Worm (Caenorhabditis elegans) whole organism, late embryonic: Measurements from ENCODE around the gene usp-4.

ENCODE experiments used
- C38D4.7 ChIP-seq: fragments of 200-800 bp; sonication (Bioruptor generic); optimal IDR thresholded peaks from 2 replicates; lab custom pipeline; 2018; ENCODE audit warnings: mild to moderate bottlenecking, missing genetic modification characterization, moderate library complexity, missing compliant biosample characterization
- K02D7.2 ChIP-seq: sonication (generic microtip); optimal IDR thresholded peaks from 2 replicates; lab custom pipeline; 2017; ENCODE audit warnings: mild to moderate bottlenecking, missing genetic modification characterization, missing compliant biosample characterization
- K09A11.1 ChIP-seq: sonication (generic microtip); optimal IDR thresholded peaks from 2 replicates; lab custom pipeline; 2017; ENCODE audit warnings: antibody characterized with exemption, mild to moderate bottlenecking, missing genetic modification characterization, missing compliant biosample characterization; ENCODE audit not compliant: insufficient read depth
- T23F11.4 ChIP-seq: fragments of 200-800 bp; sonication (Bioruptor generic); optimal IDR thresholded peaks from 2 replicates; lab custom pipeline; 2018; ENCODE audit warnings: mild to moderate bottlenecking, missing genetic modification characterization, missing compliant biosample characterization
- ahr-1 ChIP-seq: sonication (generic microtip); optimal IDR thresholded peaks from 2 replicates; lab custom pipeline; 2016; ENCODE audit warnings: missing genetic modification characterization, missing compliant biosample characterization
- ama-1 ChIP-seq: fragments of 150-350 bp; optimal IDR thresholded peaks from 2 replicates; lab custom pipeline; 2014
- ceh-18 ChIP-seq: sonication (generic microtip); optimal IDR thresholded peaks from 2 replicates; lab custom pipeline; 2016; ENCODE audit warnings: missing genetic modification characterization, missing compliant biosample characterization
- ceh-19 ChIP-seq: fragments of 200-800 bp; sonication (Bioruptor generic); optimal IDR thresholded peaks from 2 replicates; lab custom pipeline; 2018; ENCODE audit warnings: mild to moderate bottlenecking, missing genetic modification characterization, missing compliant biosample characterization
- ceh-22 ChIP-seq: sonication (generic microtip); optimal IDR thresholded peaks from 2 replicates; lab custom pipeline; 2017; ENCODE audit warnings: missing biosample characterization, missing genetic modification characterization
- ceh-30 ChIP-seq: fragments of 150-350 bp; optimal IDR thresholded peaks from 2 replicates; lab custom pipeline; 2014; ENCODE audit warnings: missing biosample characterization, missing genetic modification characterization
- ceh-31 ChIP-seq: sonication (generic microtip); optimal IDR thresholded peaks from 2 replicates; lab custom pipeline; 2016; ENCODE audit warnings: missing genetic modification characterization, missing compliant biosample characterization
- ceh-45 ChIP-seq: fragments of 200-800 bp; sonication (Bioruptor generic); IDR thresholded peaks from 2 replicates; pipeline ENCODE4 v1.3.6; 2022; ENCODE audit warnings: missing genetic modification reagents, missing genetic modification characterization, missing compliant biosample characterization
- ceh-9 ChIP-seq: sonication (generic microtip); optimal IDR thresholded peaks from 2 replicates; lab custom pipeline; 2016; ENCODE audit warnings: mild to moderate bottlenecking, missing genetic modification characterization, inconsistent platforms, missing compliant biosample characterization
- che-1 ChIP-seq: sonication (generic microtip); optimal IDR thresholded peaks from 2 replicates; lab custom pipeline; 2016; ENCODE audit warnings: mild to moderate bottlenecking, missing genetic modification characterization, missing compliant biosample characterization
- dmd-4 ChIP-seq: sonication (generic microtip); optimal IDR thresholded peaks from 2 replicates; lab custom pipeline; 2016; ENCODE audit warnings: borderline replicate concordance, missing genetic modification characterization, missing compliant biosample characterization
- elt-2 ChIP-seq: sonication (generic microtip); optimal IDR thresholded peaks from 2 replicates; lab custom pipeline; 2016; ENCODE audit warnings: missing genetic modification reagents, missing genetic modification characterization, missing compliant biosample characterization
- elt-4 ChIP-seq: sonication (generic microtip); optimal IDR thresholded peaks from 2 replicates; lab custom pipeline; 2016; ENCODE audit warnings: missing genetic modification characterization, missing compliant biosample characterization
- ets-4 ChIP-seq: sonication (generic microtip); optimal IDR thresholded peaks from 2 replicates; lab custom pipeline; 2016; ENCODE audit warnings: missing genetic modification characterization, missing compliant biosample characterization
- eyg-1 ChIP-seq: sonication (generic microtip); optimal IDR thresholded peaks from 2 replicates; lab custom pipeline; 2016; ENCODE audit warnings: missing genotype, missing genetic modification characterization, missing compliant biosample characterization
- fax-1 ChIP-seq: sonication (generic microtip); optimal IDR thresholded peaks from 2 replicates; lab custom pipeline; 2016; ENCODE audit warnings: missing genotype, missing genetic modification characterization, missing compliant biosample characterization
- fkh-10 ChIP-seq: fragments of 150-350 bp; optimal IDR thresholded peaks from 2 replicates; lab custom pipeline; 2014; ENCODE audit warnings: missing biosample characterization, missing genetic modification reagents, missing genetic modification characterization
- fkh-6 ChIP-seq: sonication (generic microtip); optimal IDR thresholded peaks from 2 replicates; lab custom pipeline; 2016; ENCODE audit warnings: missing genetic modification characterization, missing compliant biosample characterization
- hlh-15 ChIP-seq: sonication (generic microtip); optimal IDR thresholded peaks from 2 replicates; lab custom pipeline; 2016; ENCODE audit warnings: missing genetic modification characterization, missing compliant biosample characterization
- hlh-6 ChIP-seq: sonication (generic microtip); optimal IDR thresholded peaks from 2 replicates; lab custom pipeline; 2016; ENCODE audit warnings: missing genotype, missing genetic modification characterization, missing compliant biosample characterization
- hlh-8 ChIP-seq: sonication (generic microtip); optimal IDR thresholded peaks from 2 replicates; lab custom pipeline; 2016; ENCODE audit warnings: missing genotype, missing genetic modification characterization, missing compliant biosample characterization
- lim-6 ChIP-seq: sonication (generic microtip); optimal IDR thresholded peaks from 2 replicates; lab custom pipeline; 2016; ENCODE audit warnings: missing genetic modification characterization, missing compliant biosample characterization
- lin-11 ChIP-seq: fragments of 200-800 bp; sonication (Bioruptor generic); optimal IDR thresholded peaks from 2 replicates; lab custom pipeline; 2018; ENCODE audit warnings: mild to moderate bottlenecking, missing genetic modification characterization, missing compliant biosample characterization
- madf-2 ChIP-seq: sonication (generic microtip); optimal IDR thresholded peaks from 2 replicates; lab custom pipeline; 2017; ENCODE audit warnings: missing genetic modification characterization, missing compliant biosample characterization
- mec-3 ChIP-seq: sonication (generic microtip); optimal IDR thresholded peaks from 2 replicates; lab custom pipeline; 2016; ENCODE audit warnings: borderline replicate concordance, missing genetic modification characterization, missing compliant biosample characterization
- nfya-1 ChIP-seq: sonication (generic microtip); optimal IDR thresholded peaks from 2 replicates; lab custom pipeline; 2017; ENCODE audit warnings: missing genetic modification characterization, mild to moderate bottlenecking, missing compliant biosample characterization, antibody characterized with exemption, moderate library complexity
- npax-4 ChIP-seq: sonication (generic microtip); optimal IDR thresholded peaks from 2 replicates; lab custom pipeline; 2016; ENCODE audit warnings: missing genetic modification characterization, missing compliant biosample characterization
- pag-3 ChIP-seq: sonication (generic microtip); optimal IDR thresholded peaks from 2 replicates; lab custom pipeline; 2016; ENCODE audit warnings: missing compliant biosample characterization, missing genetic modification characterization, borderline replicate concordance
- pha-2 ChIP-seq: sonication (generic microtip); optimal IDR thresholded peaks from 2 replicates; lab custom pipeline; 2017; ENCODE audit warnings: mild to moderate bottlenecking, missing genetic modification characterization, missing compliant biosample characterization
- pha-4 ChIP-seq: fragments of 150-350 bp; optimal IDR thresholded peaks from 2 replicates; lab custom pipeline; 2018; ENCODE audit warnings: missing biosample characterization, missing genetic modification reagents, missing genetic modification characterization
- pqm-1 ChIP-seq: sonication (generic microtip); optimal IDR thresholded peaks from 2 replicates; lab custom pipeline; 2016; ENCODE audit warnings: missing genetic modification characterization, missing compliant biosample characterization
- pros-1 ChIP-seq: fragments of 150-350 bp; optimal IDR thresholded peaks from 2 replicates; lab custom pipeline; 2014; ENCODE audit warnings: missing biosample characterization, missing genetic modification reagents, missing genetic modification characterization
- ref-2 ChIP-seq: sonication (generic microtip); optimal IDR thresholded peaks from 2 replicates; lab custom pipeline; 2016; ENCODE audit warnings: missing genetic modification characterization, missing compliant biosample characterization
- sdc-2 ChIP-seq: sonication (generic microtip); optimal IDR thresholded peaks from 2 replicates; lab custom pipeline; 2016; ENCODE audit warnings: missing genotype, missing genetic modification characterization, missing compliant biosample characterization
- sox-2 ChIP-seq: fragments of 200-800 bp; sonication (Bioruptor generic); IDR thresholded peaks from 2 replicates; pipeline ENCODE4 v1.3.6; 2022; ENCODE audit warnings: missing genetic modification reagents, missing genetic modification characterization, missing compliant biosample characterization
- sox-4 ChIP-seq: sonication (generic microtip); optimal IDR thresholded peaks from 2 replicates; lab custom pipeline; 2017; ENCODE audit warnings: mild to moderate bottlenecking, missing genetic modification characterization, inconsistent platforms, missing compliant biosample characterization
- tbx-2 ChIP-seq: sonication (generic microtip); optimal IDR thresholded peaks from 2 replicates; lab custom pipeline; 2016; ENCODE audit warnings: missing genetic modification characterization, missing compliant biosample characterization
- tbx-7 ChIP-seq: sonication (generic microtip); optimal IDR thresholded peaks from 2 replicates; lab custom pipeline; 2016; ENCODE audit warnings: missing genotype, missing genetic modification characterization, missing compliant biosample characterization
- ttx-3 ChIP-seq: sonication (generic microtip); optimal IDR thresholded peaks from 2 replicates; lab custom pipeline; 2016; ENCODE audit warnings: missing genetic modification reagents, missing genetic modification characterization, missing compliant biosample characterization
- unc-42 ChIP-seq: sonication (generic microtip); optimal IDR thresholded peaks from 2 replicates; lab custom pipeline; 2016; ENCODE audit warnings: missing genotype, missing genetic modification characterization, missing compliant biosample characterization
- unc-55 ChIP-seq: sonication (generic microtip); optimal IDR thresholded peaks from 2 replicates; lab custom pipeline; 2017; ENCODE audit warnings: missing biosample characterization, missing genetic modification reagents, missing genetic modification characterization
- zip-5 ChIP-seq: sonication (generic microtip); optimal IDR thresholded peaks from 2 replicates; lab custom pipeline; 2016; ENCODE audit warnings: missing genetic modification characterization, missing compliant biosample characterization
- ztf-16 ChIP-seq: sonication (generic microtip); optimal IDR thresholded peaks from 2 replicates; lab custom pipeline; 2017; ENCODE audit warnings: missing genetic modification characterization, missing compliant biosample characterization

The usp-4 gene

ce11 chrIV:6777156-6777555, 20.0 kb downstream of the usp-4 start:
- no peak for TF ChIP-seq sox-4 (tag; lab: Kevin White, UChicago)
- TF ChIP-seq elt-4 (tag; lab: Kevin White, UChicago): no peak
- TF ChIP-seq ets-4 (tag; lab: Kevin White, UChicago): no peak
- TF ChIP-seq K02D7.2 (tag; lab: Kevin White, UChicago): no peak
- TF ChIP-seq pros-1 (tag; lab: Kevin White, UChicago): no peak
- no peak for TF ChIP-seq ceh-19 (GFP tag; lab: Kevin White, UChicago)
- TF ChIP-seq T23F11.4 (GFP tag; lab: Kevin White, UChicago): no peak
- no peak for TF ChIP-seq pha-4
- TF ChIP-seq fkh-6 (tag; lab: Kevin White, UChicago): no peak
- no peak for TF ChIP-seq hlh-8 (tag; lab: Kevin White, UChicago)
- no peak for TF ChIP-seq tbx-2 (tag; lab: Kevin White, UChicago)
- TF ChIP-seq lin-11 (tag; lab: Kevin White, UChicago): no peak
- no peak for TF ChIP-seq npax-4 (tag; lab: Kevin White, UChicago)
- no peak for TF ChIP-seq dmd-4 (tag; lab: Kevin White, UChicago)
- TF ChIP-seq pqm-1: no peak
- TF ChIP-seq elt-2: no peak
- no peak for TF ChIP-seq ceh-22
- no peak for TF ChIP-seq mec-3 (tag; lab: Kevin White, UChicago)
- no peak for TF ChIP-seq ceh-30 (tag; lab: Kevin White, UChicago)
- no peak for TF ChIP-seq ceh-31 (tag; lab: Kevin White, UChicago)

- TF ChIP-seq pros-1 (tag; lab: Kevin White, UChicago) (no peak), sdc-2 (tag; lab: Kevin White, UChicago) (no peak), ceh-45 (no peak), ceh-9 (tag; lab: Kevin White, UChicago) (no peak), tbx-2 (tag; lab: Kevin White, UChicago) (peak; percentile 47), unc-42 (no peak), ztf-16 (tag; lab: Kevin White, UChicago) (no peak), lim-6 (no peak), fax-1 (tag; lab: Kevin White, UChicago) (no peak), tbx-7 (tag; lab: Kevin White, UChicago) (no peak), eyg-1 (tag; lab: Kevin White, UChicago) (no peak), ceh-30 (tag; lab: Kevin White, UChicago) (no peak), ceh-31 (tag; lab: Kevin White, UChicago) (peak; percentile 1), hlh-15 (no peak), npax-4 (tag; lab: Kevin White, UChicago) (no peak), elt-2 (no peak), ceh-22 (peak; percentile 2), ref-2 (tag; lab: Kevin White, UChicago) (no peak), ceh-18 (tag; lab: Kevin White, UChicago) (peak; percentile 32), ceh-19 (GFP tag; lab: Kevin White, UChicago) (no peak), ttx-3 (tag; lab: Kevin White, UChicago) (no peak), pag-3 (tag; lab: Kevin White, UChicago) (no peak)
Measured at ce11 chrIV:6785151-6785550, 28.0 kb downstream of the usp-4 start, which contains the start of gene dyci-1. dyci-1 (minus strand) TSS chrIV:6785272.

- TF ChIP-seq mec-3 (tag; lab: Kevin White, UChicago) (no peak), lim-6 (no peak), ets-4 (tag; lab: Kevin White, UChicago) (no peak), hlh-8 (tag; lab: Kevin White, UChicago) (no peak), madf-2 (tag; lab: Kevin White, UChicago) (no peak), fkh-10 (GFP tag; lab: Kevin White, UChicago) (no peak), K09A11.1 (tag; lab: Kevin White, UChicago) (no peak), C38D4.7 (GFP tag; lab: Kevin White, UChicago) (no peak), ceh-9 (tag; lab: Kevin White, UChicago) (no peak), che-1 (tag; lab: Kevin White, UChicago) (no peak), ceh-30 (tag; lab: Kevin White, UChicago) (no peak), K02D7.2 (tag; lab: Kevin White, UChicago) (no peak), sox-2 (GFP tag; lab: Robert Waterston, UW) (no peak), ama-1 (lab: Kevin White, UChicago) (no peak), ahr-1 (tag; lab: Kevin White, UChicago) (no peak), pha-2 (no peak), unc-55 (GFP tag; lab: Kevin White, UChicago) (peak; percentile 20), pha-4 (no peak), nfya-1 (tag; lab: Kevin White, UChicago) (peak; percentile 34), unc-42 (peak; percentile 31), hlh-6 (tag; lab: Kevin White, UChicago) (no peak), zip-5 (tag; lab: Kevin White, UChicago) (no peak)
Measured at ce11 chrIV:6785873-6786272, 28.8 kb downstream of the usp-4 start.
